Fruit fly (Drosophila melanogaster): ENCODE data around the gene PIG-P.

PIG-P gene

dm6 chr3R:26104302-26105140, 46.5 kb upstream of the PIG-P start (continued):
- TF ChIP-seq Sox102F (GFP tag; optimal IDR thresholded peaks at IDR 0.05) (peak; percentile 23), CG6765 (GFP tag; optimal IDR thresholded peaks at IDR 0.05) (peak; percentile 53), ATbp (GFP tag; optimal IDR thresholded peaks at IDR 0.05) (no peak), Hr39 (optimal IDR thresholded peaks at IDR 0.05) (no peak), fru (optimal IDR thresholded peaks at IDR 0.05) (no peak), CG1233 (GFP tag; optimal IDR thresholded peaks at IDR 0.05) (peak; percentile 28), toy (GFP tag; IDR thresholded peaks at IDR 0.05) (no peak), unpg (GFP tag; optimal IDR thresholded peaks at IDR 0.05) (peak; percentile 29), pros (GFP tag; optimal IDR thresholded peaks at IDR 0.05) (no peak), ind (GFP tag; optimal IDR thresholded peaks at IDR 0.05) (no peak), CG8478 (optimal IDR thresholded peaks at IDR 0.05) (no peak), Hand (GFP tag; optimal IDR thresholded peaks at IDR 0.05) (no peak), row (GFP tag; IDR thresholded peaks at IDR 0.05) (peak; percentile 42; the same call in 2 of the 3 replicates), slbo (GFP tag; IDR thresholded peaks at IDR 0.05) (peak; percentile 51), CG5953 (GFP tag; IDR thresholded peaks at IDR 0.05) (no peak), Rfx (GFP tag; IDR thresholded peaks at IDR 0.05) (peak; percentile 70), NC2α (GFP tag; optimal IDR thresholded peaks at IDR 0.05) (no peak), CG4617 (GFP tag; optimal IDR thresholded peaks at IDR 0.05; ENCODE audit: borderline replicate concordance) (no peak), CG9817 (tag; optimal IDR thresholded peaks at IDR 0.05) (peak; percentile 32), CG2199 (GFP tag; IDR thresholded peaks at IDR 0.05) (no peak), CG11247 (GFP tag; IDR thresholded peaks at IDR 0.05) (no peak), NC2β (GFP tag; optimal IDR thresholded peaks at IDR 0.05) (no peak), trh (GFP tag; optimal IDR thresholded peaks at IDR 0.05) (no peak), CG13624 (GFP tag; optimal IDR thresholded peaks at IDR 0.05) (no peak), vnd (GFP tag; IDR thresholded peaks at IDR 0.05; ENCODE audit: partially characterized antibody) (no peak), sisA (GFP tag; IDR thresholded peaks at IDR 0.05) (no peak), nmo (GFP tag; optimal IDR thresholded peaks at IDR 0.05) (peak; percentile 28), Ets65A (GFP tag) (no peak), CG15601 (tag; optimal IDR thresholded peaks at IDR 0.05) (no peak), Fer2 (tag; optimal IDR thresholded peaks at IDR 0.05) (peak; percentile 10), Blimp-1 (GFP tag; optimal IDR thresholded peaks at IDR 0.05) (peak; percentile 31)

- TF ChIP-seq gfzf (GFP tag; optimal IDR thresholded peaks at IDR 0.05) (peak; percentile 3), Neu2 (GFP tag; optimal IDR thresholded peaks at IDR 0.05; ENCODE audit: borderline replicate concordance) (no peak), B-H1 (GFP tag; IDR thresholded peaks at IDR 0.05) (no peak), CG4404 (GFP tag; IDR thresholded peaks at IDR 0.05) (no peak), Lhr (GFP tag; optimal IDR thresholded peaks at IDR 0.05) (peak; percentile 30), pzg (GFP tag; optimal IDR thresholded peaks at IDR 0.05) (peak; percentile 46), CG8290 (GFP tag; optimal IDR thresholded peaks at IDR 0.05) (no peak), CG8290 (tag; optimal IDR thresholded peaks at IDR 0.05) (peak in 1 of 2 experiments; percentile 17), CG5180 (GFP tag; optimal IDR thresholded peaks at IDR 0.05) (no peak), CG4854 (GFP tag; optimal IDR thresholded peaks at IDR 0.05) (no peak), Ets97D (GFP tag; optimal IDR thresholded peaks at IDR 0.05) (peak; percentile 12), slbo (GFP tag; IDR thresholded peaks at IDR 0.05) (no peak), CG11247 (GFP tag; IDR thresholded peaks at IDR 0.05) (no peak), CG3281 (GFP tag; optimal IDR thresholded peaks at IDR 0.05) (no peak), Fer1 (GFP tag; optimal IDR thresholded peaks at IDR 0.05) (no peak), Eip74EF (GFP tag; optimal IDR thresholded peaks at IDR 0.05) (peak in 1 of 2 experiments; percentile 56), Adf1 (GFP tag; IDR thresholded peaks at IDR 0.05) (peak; percentile 68), nmo (GFP tag; optimal IDR thresholded peaks at IDR 0.05) (peak; percentile 6), Dp (GFP tag; optimal IDR thresholded peaks at IDR 0.05) (peak; percentile 100), CG15601 (tag; optimal IDR thresholded peaks at IDR 0.05) (peak; percentile 38), Dek (tag; optimal IDR thresholded peaks at IDR 0.05) (peak; percentile 13), disco-r (GFP tag; optimal IDR thresholded peaks at IDR 0.05) (no peak), CoRest (tag; optimal IDR thresholded peaks at IDR 0.05) (peak; percentile 35), CG6765 (GFP tag; optimal IDR thresholded peaks at IDR 0.05) (no peak)
Measured at dm6 chr3R:26103440-26103839, 45.4 kb upstream of the PIG-P start.

All from whole organism, embryonic.